Fruit fly (Drosophila melanogaster) whole organism, embryonic: ENCODE results near the gene CG10333.
A peak's percentile ranks its signal among the peaks of the same experiment; 100 is the strongest.

Experiments
- Awh ChIP-seq: fragments of 200-800 bp; sonication (Bioruptor generic); IDR thresholded peaks from 2 replicates; pipeline ENCODE4, ENCODE4 v1.3.6; 2022; ENCODE audit warnings: missing biosample characterization, missing genetic modification characterization
- B-H2 ChIP-seq: fragments of 200-800 bp; sonication (Bioruptor generic); optimal IDR thresholded peaks from 2 replicates; lab custom pipeline; 2018; ENCODE audit warnings: missing biosample characterization, mild to moderate bottlenecking, missing genetic modification characterization
- CG10979 ChIP-seq: fragments of 200-800 bp; sonication (Bioruptor generic); optimal IDR thresholded peaks from 2 replicates; lab custom pipeline; 2018; ENCODE audit warnings: missing biosample characterization, mild to moderate bottlenecking, missing genetic modification characterization, moderate library complexity
- CG12744 ChIP-seq: fragments of 200-800 bp; sonication (Bioruptor generic); optimal IDR thresholded peaks from 2 replicates; lab custom pipeline; 2016; ENCODE audit warnings: missing biosample characterization, missing genetic modification characterization
- CG1529 ChIP-seq: fragments of 200-800 bp; sonication (Bioruptor generic); optimal IDR thresholded peaks from 3 replicates; lab custom pipeline; 2018; ENCODE audit warnings: missing biosample characterization, missing genetic modification characterization
- CG16779 ChIP-seq: fragments of 200-800 bp; sonication (Bioruptor generic); IDR thresholded peaks from 2 replicates; pipeline ENCODE4 v1.3.6; 2022; ENCODE audit warnings: missing biosample characterization, missing genetic modification characterization
- CG17361 ChIP-seq: fragments of 200-800 bp; sonication (Bioruptor generic); IDR thresholded peaks from 3 replicates; pipeline ENCODE4 v1.3.6; 2022; ENCODE audit warnings: missing biosample characterization, missing genetic modification characterization
- CG17612 ChIP-seq: fragments of 200-800 bp; sonication (Bioruptor generic); IDR thresholded peaks from 2 replicates; pipeline ENCODE4 v1.3.6; 2022; ENCODE audit warnings: missing biosample characterization, missing genetic modification characterization
- CG2129 ChIP-seq: fragments of 200-800 bp; sonication (Bioruptor generic); IDR thresholded peaks from 2 replicates; pipeline ENCODE4 v1.3.6; 2022; ENCODE audit warnings: missing biosample characterization, missing genetic modification characterization; ENCODE audit not compliant: partially characterized antibody
- CG30431 ChIP-seq: fragments of 200-800 bp; sonication (Bioruptor generic); optimal IDR thresholded peaks from 2 replicates; lab custom pipeline; 2017; ENCODE audit warnings: missing biosample characterization, missing genetic modification characterization
- CG34422 ChIP-seq: fragments of 200-800 bp; sonication (Bioruptor generic); IDR thresholded peaks from 3 replicates; pipeline ENCODE4 v1.3.6; 2022; ENCODE audit warnings: missing biosample characterization, missing genetic modification characterization
- CG3838 ChIP-seq: fragments of 200-800 bp; sonication (Bioruptor generic); optimal IDR thresholded peaks from 3 replicates; lab custom pipeline; 2016; ENCODE audit warnings: missing biosample characterization, missing genetic modification characterization
- CG3847 ChIP-seq: fragments of 200-800 bp; sonication (Bioruptor generic); IDR thresholded peaks from 2 replicates; pipeline ENCODE4 v1.3.6; 2022; ENCODE audit warnings: missing biosample characterization, missing genetic modification characterization
- CG42726 ChIP-seq: fragments of 200-800 bp; sonication (Bioruptor generic); IDR thresholded peaks from 2 replicates; pipeline ENCODE4 v1.3.6; 2022; ENCODE audit warnings: missing biosample characterization, missing genetic modification characterization; ENCODE audit not compliant: partially characterized antibody
- CG4360 ChIP-seq: fragments of 200-800 bp; sonication (Bioruptor generic); IDR thresholded peaks from 2 replicates; pipeline ENCODE4 v1.3.6; 2022; ENCODE audit warnings: missing biosample characterization, missing genetic modification characterization
- CG4424 ChIP-seq: fragments of 200-800 bp; sonication (Bioruptor generic); optimal IDR thresholded peaks from 3 replicates; lab custom pipeline; 2016; ENCODE audit warnings: missing biosample characterization, missing genetic modification characterization
- CG4707 ChIP-seq: fragments of 200-800 bp; sonication (Bioruptor generic); optimal IDR thresholded peaks from 2 replicates; lab custom pipeline; 2018; ENCODE audit warnings: missing biosample characterization, mild to moderate bottlenecking, missing genetic modification characterization, moderate library complexity
- CG5245 ChIP-seq: fragments of 200-800 bp; sonication (Bioruptor generic); optimal IDR thresholded peaks from 3 replicates; lab custom pipeline; 2016; ENCODE audit warnings: missing biosample characterization, missing genetic modification characterization
- CG7745 ChIP-seq: fragments of 200-800 bp; sonication (Bioruptor generic); optimal IDR thresholded peaks from 2 replicates; lab custom pipeline; 2018; ENCODE audit warnings: missing biosample characterization, mild to moderate bottlenecking, missing genetic modification characterization, moderate library complexity
- CG9437 ChIP-seq: fragments of 200-800 bp; sonication (Bioruptor generic); optimal IDR thresholded peaks from 2 replicates; lab custom pipeline; 2018; ENCODE audit warnings: missing biosample characterization, mild to moderate bottlenecking, missing genetic modification characterization
- Chrac-16 ChIP-seq: fragments of 200-800 bp; sonication (Bioruptor generic); optimal IDR thresholded peaks from 3 replicates; lab custom pipeline; 2016; ENCODE audit warnings: missing biosample characterization, missing genetic modification characterization
- D19A ChIP-seq: fragments of 200-800 bp; optimal IDR thresholded peaks from 3 replicates; lab custom pipeline; 2019; ENCODE audit warnings: missing biosample characterization, mild to moderate bottlenecking, missing genetic modification characterization, moderate library complexity
- E2f1 ChIP-seq: fragments of 200-800 bp; sonication (Bioruptor generic); IDR thresholded peaks from 2 replicates; pipeline ENCODE4 v1.3.6; 2022; ENCODE audit warnings: missing biosample characterization, missing genetic modification characterization
- Eip74EF ChIP-seq, 2 experiments: fragments of 200-800 bp in 1 of 2; fragments of >200 bp in 1 of 2; sonication (Bioruptor generic) in 1 of 2; optimal IDR thresholded peaks; 2 replicates each; lab custom pipeline; 2017 to 2019; ENCODE audit warnings: missing biosample characterization in 2 of 2, missing genetic modification characterization in 2 of 2, mild to moderate bottlenecking in 1 of 2, moderate library complexity in 1 of 2
- Gsc ChIP-seq: fragments of 200-800 bp; sonication (Bioruptor generic); IDR thresholded peaks from 2 replicates; pipeline ENCODE4 v1.3.6; 2022; ENCODE audit warnings: missing biosample characterization, missing genetic modification characterization
- HLHmδ ChIP-seq: fragments of 200-800 bp; sonication (Bioruptor generic); optimal IDR thresholded peaks from 2 replicates; lab custom pipeline; 2018; ENCODE audit warnings: missing biosample characterization, mild to moderate bottlenecking, missing genetic modification characterization, moderate library complexity
- Hand ChIP-seq: fragments of 200-800 bp; sonication (Bioruptor generic); optimal IDR thresholded peaks from 2 replicates; lab custom pipeline; 2017; ENCODE audit warnings: mild to moderate bottlenecking, missing biosample characterization, missing genetic modification reagents, missing genetic modification characterization
- Hr78 ChIP-seq, 2 experiments: fragments of 200-800 bp in 1 of 2; fragments of >200 bp in 1 of 2; sonication (Bioruptor generic) in 1 of 2; optimal IDR thresholded peaks; 2 replicates each; lab custom pipeline; 2017 to 2019; ENCODE audit warnings: missing biosample characterization in 2 of 2, missing genetic modification characterization in 2 of 2, mild to moderate bottlenecking in 1 of 2, moderate library complexity in 1 of 2
- MBD-R2 ChIP-seq: fragments of 200-800 bp; sonication (Bioruptor generic); IDR thresholded peaks from 2 replicates; pipeline ENCODE4 v1.3.6; 2022; ENCODE audit warnings: missing biosample characterization, missing genetic modification characterization
- Meics ChIP-seq: fragments of 200-800 bp; sonication (Bioruptor generic); optimal IDR thresholded peaks from 2 replicates; lab custom pipeline; 2017; ENCODE audit warnings: missing biosample characterization, mild to moderate bottlenecking, missing genetic modification characterization
- Mes4 ChIP-seq: fragments of 200-800 bp; sonication (Bioruptor generic); optimal IDR thresholded peaks from 2 replicates; lab custom pipeline; 2016; ENCODE audit warnings: missing biosample characterization, missing genetic modification characterization
- Myb ChIP-seq: fragments of 200-800 bp; sonication (Bioruptor generic); optimal IDR thresholded peaks from 2 replicates; lab custom pipeline; 2016; ENCODE audit warnings: missing biosample characterization, missing genetic modification characterization
- NfI ChIP-seq: fragments of 200-800 bp; sonication (Bioruptor generic); optimal IDR thresholded peaks from 3 replicates; lab custom pipeline; 2018; ENCODE audit warnings: missing biosample characterization, mild to moderate bottlenecking, missing genetic modification characterization, moderate library complexity
- Oaz ChIP-seq: fragments of 200-800 bp; sonication (Bioruptor generic); IDR thresholded peaks from 2 replicates; pipeline ENCODE4 v1.3.6; 2022; ENCODE audit warnings: missing biosample characterization, missing genetic modification characterization
- Opbp ChIP-seq: fragments of 200-800 bp; sonication (Bioruptor generic); IDR thresholded peaks from 3 replicates; pipeline ENCODE4 v1.3.6; 2022; ENCODE audit warnings: missing biosample characterization, missing genetic modification characterization; ENCODE audit not compliant: partially characterized antibody
- Poxn ChIP-seq: fragments of 200-800 bp; sonication (Bioruptor generic); IDR thresholded peaks from 2 replicates; pipeline ENCODE4 v1.3.6; 2022; ENCODE audit warnings: missing biosample characterization, missing genetic modification characterization
- Scr ChIP-seq: fragments of 200-800 bp; sonication (Bioruptor generic); IDR thresholded peaks from 2 replicates; pipeline ENCODE4 v1.3.6; 2022; ENCODE audit warnings: missing biosample characterization, missing genetic modification characterization; ENCODE audit not compliant: partially characterized antibody
- Sin3A ChIP-seq: fragments of >200 bp; optimal IDR thresholded peaks from 2 replicates; lab custom pipeline; 2018
- chif ChIP-seq, 2 experiments: fragments of 200-800 bp; sonication (Bioruptor generic); optimal IDR thresholded peaks; 3 replicates each; lab custom pipeline; 2016; ENCODE audit warnings: missing biosample characterization in 2 of 2, missing genetic modification characterization in 2 of 2
- croc ChIP-seq: fragments of 200-800 bp; sonication (Bioruptor generic); conservative IDR thresholded peaks from 3 replicates; pipeline ENCODE4 v1.3.6; 2022; ENCODE audit warnings: missing biosample characterization, missing genetic modification characterization
- crp ChIP-seq, 2 experiments: fragments of 200-800 bp; sonication (Bioruptor generic); optimal IDR thresholded peaks; 2 replicates in 1 of 2; 3 replicates in 1 of 2; lab custom pipeline; 2017; ENCODE audit warnings: missing biosample characterization in 2 of 2, missing genetic modification characterization in 2 of 2, mild to moderate bottlenecking in 1 of 2, moderate library complexity in 1 of 2
- dysf ChIP-seq: fragments of 200-800 bp; sonication (Bioruptor generic); IDR thresholded peaks from 3 replicates; pipeline ENCODE4 v1.3.6; 2022; ENCODE audit warnings: missing biosample characterization, missing genetic modification characterization
- inv ChIP-seq: fragments of 200-800 bp; sonication (Bioruptor generic); IDR thresholded peaks from 2 replicates; pipeline ENCODE4 v1.3.6; 2022; ENCODE audit warnings: missing biosample characterization, missing genetic modification characterization; ENCODE audit not compliant: partially characterized antibody
- kni ChIP-seq: fragments of 200-800 bp; sonication (Bioruptor generic); optimal IDR thresholded peaks from 3 replicates; lab custom pipeline; 2017; ENCODE audit warnings: mild to moderate bottlenecking, missing biosample characterization, missing genetic modification reagents, missing genetic modification characterization
- odd ChIP-seq: fragments of 200-800 bp; sonication (Bioruptor generic); optimal IDR thresholded peaks from 2 replicates; lab custom pipeline; 2017; ENCODE audit warnings: missing biosample characterization, mild to moderate bottlenecking, missing genetic modification characterization
- pb ChIP-seq: fragments of 200-800 bp; sonication (Bioruptor generic); optimal IDR thresholded peaks from 3 replicates; lab custom pipeline; 2016; ENCODE audit warnings: missing biosample characterization, missing genetic modification characterization
- pnt ChIP-seq: fragments of 200-800 bp; sonication (Bioruptor generic); optimal IDR thresholded peaks from 3 replicates; lab custom pipeline; 2016; ENCODE audit warnings: missing biosample characterization, missing genetic modification characterization
- shn ChIP-seq: fragments of 200-800 bp; sonication (Bioruptor generic); optimal IDR thresholded peaks from 3 replicates; lab custom pipeline; 2016; ENCODE audit warnings: missing biosample characterization, missing genetic modification characterization
- sna ChIP-seq: fragments of 200-800 bp; sonication (Bioruptor generic); IDR thresholded peaks from 2 replicates; pipeline ENCODE4 v1.3.6; 2022; ENCODE audit warnings: missing biosample characterization, missing genetic modification characterization; ENCODE audit not compliant: partially characterized antibody
- sug ChIP-seq: fragments of 200-800 bp; optimal IDR thresholded peaks from 2 replicates; lab custom pipeline; 2019; ENCODE audit warnings: missing biosample characterization, mild to moderate bottlenecking, missing genetic modification characterization, moderate library complexity
- tgo ChIP-seq: fragments of 200-800 bp; sonication (Bioruptor generic); IDR thresholded peaks from 3 replicates; pipeline ENCODE4 v1.3.6; 2022; ENCODE audit warnings: missing biosample characterization, missing genetic modification characterization
- zen ChIP-seq: fragments of 200-800 bp; sonication (Bioruptor generic); optimal IDR thresholded peaks from 3 replicates; lab custom pipeline; 2018; ENCODE audit warnings: missing biosample characterization, mild to moderate bottlenecking, missing genetic modification characterization, moderate library complexity

Gene CG10333

dm6 chr2L:18606642-18607041 lies at the start of gene CG10333:
Gene CG10333 (plus strand): TSS chr2L:18606832.
- TF ChIP-seq CG2129 (GFP tag; lab: Robert Waterston, UW): no peak
- TF ChIP-seq CG3838: no peak
- TF ChIP-seq Opbp: no peak
- TF ChIP-seq CG3847 (GFP tag; lab: Robert Waterston, UW): no peak
- no peak for TF ChIP-seq CG42726
- TF ChIP-seq croc (GFP tag; lab: Robert Waterston, UW): no peak
- TF ChIP-seq Eip74EF (GFP tag; optimal IDR thresholded peaks at IDR 0.05; lab: Kevin White, UChicago): no peak
- TF ChIP-seq dysf: no peak
- 0 out of 2 replicates have a peak, but pooled peaks have one; percentile 16 for TF ChIP-seq Scr
- TF ChIP-seq CG17612: no peak
- TF ChIP-seq CG16779 (GFP tag; lab: Robert Waterston, UW): no peak
- no peak for TF ChIP-seq Mes4
- TF ChIP-seq CG1529 (GFP tag; lab: Kevin White, UChicago): no peak
- TF ChIP-seq sug (tag; lab: Kevin White, UChicago): no peak
- no peak for TF ChIP-seq odd (GFP tag; lab: Kevin White, UChicago)
- no peak for TF ChIP-seq Poxn (GFP tag; lab: Robert Waterston, UW)
- no peak for TF ChIP-seq Gsc
- TF ChIP-seq Meics (GFP tag; lab: Kevin White, UChicago): no peak
- no peak for TF ChIP-seq CG4360 (GFP tag; lab: Robert Waterston, UW)
- TF ChIP-seq CG4707 (GFP tag; lab: Kevin White, UChicago): no peak
- TF ChIP-seq CG5245 (GFP tag; lab: Kevin White, UChicago): no peak
- no peak for TF ChIP-seq CG12744 (GFP tag; lab: Kevin White, UChicago)
- TF ChIP-seq Sin3A (lab: Kevin White, UChicago): no peak
- no peak for TF ChIP-seq CG4424 (GFP tag; lab: Kevin White, UChicago)
- TF ChIP-seq inv (GFP tag; lab: Robert Waterston, UW): no peak
- no peak for TF ChIP-seq CG9437
- TF ChIP-seq Hr78 (GFP tag; optimal IDR thresholded peaks at IDR 0.05; lab: Kevin White, UChicago): no peak
- peak; percentile 3 for TF ChIP-seq Myb (GFP tag; lab: Kevin White, UChicago)
- no peak for TF ChIP-seq zen (tag; lab: Kevin White, UChicago)
- TF ChIP-seq B-H2 (GFP tag; lab: Kevin White, UChicago): no peak
- no peak for TF ChIP-seq CG17361 (GFP tag; lab: Robert Waterston, UW)
- TF ChIP-seq pb: no peak
- no peak for TF ChIP-seq Awh
- TF ChIP-seq Hand (GFP tag; lab: Kevin White, UChicago): no peak
- no peak for TF ChIP-seq CG10979
- TF ChIP-seq crp (GFP tag; optimal IDR thresholded peaks at IDR 0.05; lab: Kevin White, UChicago): peak; percentile 39 to 89
- no peak for TF ChIP-seq shn (GFP tag; lab: Kevin White, UChicago)
- TF ChIP-seq E2f1 (GFP tag; lab: Robert Waterston, UW): no peak
- no peak for TF ChIP-seq kni
- no peak for TF ChIP-seq CG7745 (tag; lab: Kevin White, UChicago)
- TF ChIP-seq sna (GFP tag; lab: Robert Waterston, UW): no peak
- peak; percentile 88 for TF ChIP-seq MBD-R2
- no peak for TF ChIP-seq D19A (tag; lab: Kevin White, UChicago)
- TF ChIP-seq Oaz (GFP tag; lab: Robert Waterston, UW): no peak
- no peak for TF ChIP-seq HLHmδ (GFP tag; lab: Kevin White, UChicago)
- TF ChIP-seq chif (GFP tag; optimal IDR thresholded peaks at IDR 0.05; lab: Kevin White, UChicago): no peak
- no peak for TF ChIP-seq tgo
- no peak for TF ChIP-seq pnt (GFP tag; lab: Kevin White, UChicago)
- TF ChIP-seq CG30431: no peak
- TF ChIP-seq Chrac-16 (GFP tag; lab: Kevin White, UChicago): no peak
- TF ChIP-seq CG34422: no peak; the same call in 2 of the 3 replicates
- no peak for TF ChIP-seq NfI (GFP tag; lab: Kevin White, UChicago)
